Worm (Caenorhabditis elegans) whole organism, L2 larva: ENCODE results near the gene ZK1248.19.

ENCODE experiments used
- lin-13 ChIP-seq: fragments of 150-350 bp; optimal IDR thresholded peaks from 2 replicates; lab custom pipeline; 2014; ENCODE audit warnings: missing biosample characterization, missing genetic modification reagents, missing genetic modification characterization
- mdl-1 ChIP-seq, 2 experiments: fragments of 150-350 bp in 1 of 2; sonication (generic microtip) in 1 of 2; optimal IDR thresholded peaks; 2 replicates each; lab custom pipeline; 2017; ENCODE audit warnings: missing biosample characterization in 2 of 2, missing genetic modification characterization in 2 of 2

ce11 chrII:5860621-5861020 is 21.4 kb upstream of the ZK1248.19 start:
- TF ChIP-seq mdl-1 (tag; optimal IDR thresholded peaks at IDR 0.05; lab: Kevin White, UChicago) (no peak), lin-13 (GFP tag; lab: Kevin White, UChicago) (no peak)
